Worm (Caenorhabditis elegans): ENCODE results near the gene hpo-34.

The hpo-34 gene

ce11 chrX:11464271-11465103 is 54.4 kb downstream of the hpo-34 start:
- TF ChIP-seq klf-2 (GFP tag; conservative IDR thresholded peaks at IDR 0.05) (no peak), flt-1 (GFP tag; IDR thresholded peaks at IDR 0.05) (no peak), cog-1 (tag; optimal IDR thresholded peaks at IDR 0.05) (no peak), T22C8.4 (GFP tag; IDR thresholded peaks at IDR 0.05) (no peak), ref-1 (GFP tag; conservative IDR thresholded peaks at IDR 0.05) (no peak), ztf-29 (GFP tag; IDR thresholded peaks at IDR 0.05) (no peak)

DNA sequence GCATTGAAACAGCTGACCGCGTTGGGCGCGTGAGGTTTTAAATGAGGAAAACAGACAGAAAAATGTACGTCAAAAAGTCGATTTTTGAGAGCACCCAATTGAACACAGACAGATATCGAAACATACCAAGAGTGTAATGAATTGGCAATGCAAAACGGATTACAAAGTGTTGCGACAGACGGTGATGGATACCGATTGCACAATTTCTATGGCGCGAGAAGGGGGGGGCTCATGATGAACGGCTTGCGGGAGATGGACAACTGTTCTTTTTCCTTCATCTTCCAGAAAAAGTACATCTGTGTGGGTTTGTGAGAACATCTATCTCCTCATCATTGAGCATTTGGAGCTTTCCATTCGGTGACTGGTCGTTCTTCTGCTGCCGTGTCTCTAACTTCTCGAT is 55.3 kb downstream of the hpo-34 start:
- TF ChIP-seq med-1 (GFP tag; optimal IDR thresholded peaks at IDR 0.05; ENCODE audit: insufficient read depth) (no peak), ztf-23 (GFP tag; IDR thresholded peaks at IDR 0.05) (no peak), ref-1 (GFP tag; conservative IDR thresholded peaks at IDR 0.05) (no peak), tab-1 (GFP tag; IDR thresholded peaks at IDR 0.05) (no peak), ztf-29 (GFP tag; IDR thresholded peaks at IDR 0.05) (no peak), T22C8.4 (GFP tag; IDR thresholded peaks at IDR 0.05) (no peak), cog-1 (tag; optimal IDR thresholded peaks at IDR 0.05) (no peak), klf-2 (GFP tag; conservative IDR thresholded peaks at IDR 0.05) (no peak), flt-1 (GFP tag; IDR thresholded peaks at IDR 0.05) (no peak)

DNA sequence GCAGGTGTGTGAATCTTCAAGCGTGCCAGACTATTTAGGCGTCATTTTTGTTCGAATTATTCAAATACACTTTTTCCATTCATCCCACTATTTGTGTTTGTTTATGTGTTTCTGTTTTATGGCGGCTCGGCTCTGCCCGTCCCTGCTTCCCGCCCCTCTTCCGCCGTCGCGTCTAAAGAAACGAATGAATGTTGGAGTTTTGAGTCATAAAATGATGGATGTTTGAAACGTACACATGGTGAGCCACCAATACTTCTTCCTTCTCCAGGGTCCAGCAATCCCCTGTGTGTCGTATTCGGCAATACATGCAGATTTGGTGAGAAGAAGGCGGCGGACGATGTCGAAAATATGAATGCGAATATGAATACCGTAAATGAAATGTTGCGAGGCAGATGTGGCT is 55.9 kb downstream of the hpo-34 start:
- TF ChIP-seq ref-1 (GFP tag; conservative IDR thresholded peaks at IDR 0.05), result no peak
- TF ChIP-seq cog-1 (tag; optimal IDR thresholded peaks at IDR 0.05), result no peak
- TF ChIP-seq klf-2 (GFP tag; conservative IDR thresholded peaks at IDR 0.05), result no peak
- no peak for TF ChIP-seq flt-1 (GFP tag; IDR thresholded peaks at IDR 0.05)
- TF ChIP-seq ztf-23 (GFP tag; IDR thresholded peaks at IDR 0.05), result no peak
- TF ChIP-seq T22C8.4 (GFP tag; IDR thresholded peaks at IDR 0.05), result no peak
- TF ChIP-seq tab-1 (GFP tag; IDR thresholded peaks at IDR 0.05), result no peak
- no peak for TF ChIP-seq med-1 (GFP tag; optimal IDR thresholded peaks at IDR 0.05; ENCODE audit: insufficient read depth)
- no peak for TF ChIP-seq ztf-29 (GFP tag; IDR thresholded peaks at IDR 0.05)

ce11 chrX:11462112-11462511 is 56.8 kb downstream of the hpo-34 start:
- TF ChIP-seq cog-1 (tag; optimal IDR thresholded peaks at IDR 0.05) (no peak), med-1 (GFP tag; optimal IDR thresholded peaks at IDR 0.05; ENCODE audit: insufficient read depth) (no peak), ref-1 (GFP tag; conservative IDR thresholded peaks at IDR 0.05) (no peak), T22C8.4 (GFP tag; IDR thresholded peaks at IDR 0.05) (no peak), ztf-23 (GFP tag; IDR thresholded peaks at IDR 0.05) (no peak), klf-2 (GFP tag; conservative IDR thresholded peaks at IDR 0.05) (no peak), flt-1 (GFP tag; IDR thresholded peaks at IDR 0.05) (no peak), ztf-29 (GFP tag; IDR thresholded peaks at IDR 0.05) (no peak), tab-1 (GFP tag; IDR thresholded peaks at IDR 0.05) (no peak)

Measured in whole organism, midembryonic.